Fruit fly (Drosophila melanogaster) whole organism, larva: ENCODE results near the gene Nse4.

Experiments used
- noc ChIP-seq: fragments of 200-800 bp; sonication (Bioruptor generic); optimal IDR thresholded peaks from 3 replicates; lab custom pipeline; 2019; ENCODE audit warnings: missing biosample characterization, mild to moderate bottlenecking, missing genetic modification characterization, moderate library complexity

The Nse4 gene

DNA sequence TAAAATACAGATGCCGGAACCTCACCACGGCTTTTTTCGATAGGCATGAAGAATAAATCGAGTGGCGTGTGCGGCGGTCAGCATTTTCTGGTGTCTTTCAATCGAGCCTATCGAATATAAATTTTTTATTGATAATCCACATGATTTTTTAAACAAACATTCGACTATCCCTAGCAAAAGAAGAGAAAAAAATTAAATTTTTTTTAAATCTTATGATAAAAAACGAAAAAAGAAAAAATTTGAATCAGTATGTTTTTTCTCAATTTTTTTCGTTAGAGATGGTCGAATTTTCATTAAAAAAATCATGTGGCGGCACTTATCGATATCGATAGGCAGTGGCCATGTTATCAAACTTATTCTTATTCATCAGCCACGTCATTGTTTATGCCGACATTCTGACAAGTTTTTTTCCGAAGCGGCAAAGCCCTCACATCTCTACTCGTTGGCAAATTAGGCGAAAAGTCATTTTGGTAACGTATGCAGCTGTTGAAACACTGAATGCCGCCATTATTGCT is 12.6 kb upstream of the Nse4 start, which contains the start of the genes SmB and KdelR:
TSS of gene SmB (minus strand) at position 94 of the 515 bp plus-strand sequence.
TSS of gene KdelR (plus strand) at position 354 of the 515 bp plus-strand sequence.
- no peak for TF ChIP-seq noc

DNA sequence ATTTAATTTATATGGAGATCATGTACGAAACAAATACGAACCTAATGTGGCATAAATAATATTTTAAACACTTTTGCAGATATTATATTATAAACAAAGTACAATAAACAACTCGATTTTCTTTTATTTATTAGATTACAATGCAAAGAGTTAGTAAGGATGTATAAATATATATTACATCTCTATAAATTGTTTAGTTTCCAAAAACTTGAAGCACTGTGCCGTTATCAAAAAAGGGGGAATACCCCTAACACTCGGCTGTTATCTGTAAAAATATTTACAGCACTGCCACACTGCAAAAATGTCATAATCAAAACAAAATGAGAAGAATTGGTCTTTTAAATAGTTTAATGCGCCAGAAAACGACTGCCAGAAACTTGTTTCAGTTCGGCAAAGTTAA is 10.7 kb upstream of the Nse4 start, which contains the start of gene CG5188:
TSS of gene CG5188 (plus strand) at position 302 of the 400 bp plus-strand sequence.
- peak; percentile 8 for TF ChIP-seq noc

- no peak for TF ChIP-seq noc
Observed at dm6 chr2L:10430802-10431476, 8.3 kb upstream of the Nse4 start, which contains the start of the genes Bug22 and TfIIB. Bug22 (minus strand) TSS chr2L:10430918. TfIIB (plus strand) TSS chr2L:10431338.

DNA sequence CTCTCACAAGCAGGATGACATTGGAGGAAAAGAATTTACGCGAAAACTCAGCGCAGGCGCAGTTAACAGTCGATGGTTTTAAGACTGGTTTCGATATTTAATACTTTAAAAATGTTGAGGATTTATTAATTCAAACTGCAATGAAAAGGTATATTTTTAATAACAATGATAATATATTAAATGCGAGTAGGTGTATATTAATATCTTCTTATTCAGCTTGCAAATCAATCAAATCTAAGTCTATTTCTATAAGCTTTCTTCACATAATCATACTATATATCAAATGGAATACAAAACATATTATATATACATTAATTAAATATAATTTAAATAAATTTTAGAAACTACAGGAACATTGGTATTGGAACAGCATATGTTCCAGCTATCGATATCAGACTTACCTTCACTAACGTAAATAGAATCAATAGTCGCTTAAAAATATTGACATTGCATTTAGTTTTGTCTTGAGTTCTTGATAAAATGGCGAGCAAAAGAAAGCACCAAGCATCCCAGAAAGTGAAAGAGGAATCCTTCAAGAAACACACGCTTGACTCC is 3.6 kb upstream of the Nse4 start, which contains the start of the genes TBC1D16 and holn1:
TSS of gene TBC1D16 (minus strand) at position 51 of the 555 bp plus-strand sequence.
TSS of gene holn1 (plus strand) at position 390 of the 555 bp plus-strand sequence.
- no peak for TF ChIP-seq noc

DNA sequence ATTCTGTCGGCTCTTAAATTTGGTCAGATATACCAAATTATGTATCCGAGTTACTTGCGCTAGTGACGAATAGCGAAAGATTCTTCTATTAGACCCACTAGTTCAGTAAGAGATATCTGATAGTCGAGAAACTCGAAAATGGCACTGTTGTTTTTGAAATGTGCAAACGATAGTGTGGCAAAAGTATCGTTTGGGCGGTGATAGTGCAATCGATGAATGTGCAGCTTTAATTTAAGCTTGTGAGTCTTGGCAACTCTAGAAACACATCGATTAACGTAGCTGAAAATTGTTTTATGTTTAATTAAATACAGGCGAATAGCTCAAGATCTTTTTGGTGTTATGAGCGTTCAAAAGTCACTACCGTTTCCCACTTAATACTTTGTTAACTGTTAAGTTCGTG is 1.9 kb upstream of the Nse4 start, which contains the start of gene STUB1:
TSS of gene STUB1 (plus strand) at position 232 of the 400 bp plus-strand sequence.
- no peak for TF ChIP-seq noc

DNA sequence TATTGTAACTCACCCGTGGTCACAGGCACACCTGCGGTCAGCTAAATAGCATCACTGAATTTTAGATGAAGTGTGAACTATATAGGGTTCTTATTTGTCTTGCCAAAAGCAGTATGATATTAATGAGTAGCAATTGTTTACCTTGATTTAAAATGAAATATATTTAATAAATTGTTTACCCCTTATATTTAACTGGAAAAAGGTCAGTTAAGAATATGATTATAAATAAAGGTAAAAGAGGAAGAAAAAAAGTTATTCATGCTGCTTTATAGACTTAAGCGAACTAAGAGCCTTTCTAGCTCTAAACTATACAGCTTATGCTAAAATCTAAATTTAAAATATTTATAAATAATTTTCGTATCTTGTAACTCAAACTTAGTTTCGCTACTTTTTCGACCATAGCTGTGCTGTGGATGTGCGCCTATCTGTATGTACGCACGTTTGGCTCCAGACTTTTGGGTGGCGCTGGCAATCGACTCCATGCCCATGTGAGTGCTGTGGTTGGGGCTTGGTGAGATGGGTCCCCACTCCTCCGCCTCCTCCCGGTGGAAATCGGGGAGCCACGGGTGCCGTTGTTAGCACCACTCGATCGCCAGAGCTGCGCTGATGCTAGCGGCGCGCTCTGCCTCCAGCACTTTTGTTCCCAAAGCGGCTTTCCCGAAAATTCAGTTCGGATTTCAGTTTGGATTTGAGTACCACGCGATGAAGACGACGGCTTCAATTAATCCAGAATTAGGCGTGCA is 3.0 kb downstream of the Nse4 start, which contains the start of gene loh:
TSS of gene loh (plus strand) at position 487 of the 743 bp plus-strand sequence.
- TF ChIP-seq noc = no peak

DNA sequence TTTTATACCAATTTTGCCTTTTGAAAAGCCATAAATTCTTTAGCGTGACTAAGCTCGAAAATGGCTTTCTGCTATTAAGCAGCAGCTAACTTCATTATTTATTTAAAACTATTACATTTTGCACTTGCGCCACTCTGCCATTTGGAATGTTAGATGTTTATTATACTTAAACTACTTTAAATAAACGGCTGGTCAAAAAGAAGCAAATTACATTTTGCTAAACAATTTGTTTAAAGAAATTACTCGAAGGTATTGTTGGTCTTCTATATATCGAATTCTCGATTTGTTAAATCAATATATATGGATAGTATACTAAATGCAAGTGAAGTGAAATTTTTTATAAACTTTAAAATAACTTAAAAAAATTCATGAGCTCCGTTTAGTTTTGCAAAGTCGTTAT is 13.1 kb downstream of the Nse4 start, which contains the start of gene ppk10:
TSS of gene ppk10 (minus strand) at position 101 of the 400 bp plus-strand sequence.
- TF ChIP-seq noc = no peak

DNA sequence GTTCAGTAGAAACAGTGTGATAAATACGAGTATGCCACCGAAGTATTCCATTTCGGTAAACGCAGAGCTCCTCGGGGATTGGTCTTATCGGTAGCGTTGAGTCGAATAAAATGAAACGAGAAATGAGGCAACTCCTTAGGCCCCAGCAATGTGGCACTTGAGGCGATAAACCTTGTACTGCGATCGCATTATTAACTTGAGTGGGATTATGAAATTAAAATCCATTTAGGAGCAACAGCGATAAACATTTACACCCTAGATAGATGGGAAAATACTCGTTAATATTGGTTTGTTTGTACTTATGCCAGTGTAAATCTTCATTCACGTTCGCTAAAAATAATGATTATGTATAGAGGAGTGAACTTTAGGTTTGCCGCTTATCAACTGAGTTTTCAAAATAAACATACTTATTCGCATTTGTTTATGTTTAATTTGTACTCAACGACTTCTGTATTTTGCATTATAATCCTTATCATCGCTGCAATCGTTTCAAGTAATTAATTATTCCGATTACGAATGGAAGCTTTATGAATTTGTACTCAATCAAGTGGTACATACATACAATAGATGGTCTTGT is 16.8 kb downstream of the Nse4 start:
- TF ChIP-seq noc = peak; percentile 56

- no peak for TF ChIP-seq noc
Observed at dm6 chr2L:10457191-10457899, 18.1 kb downstream of the Nse4 start, which contains the start of the genes LManI and LManII. LManI (minus strand) TSS chr2L:10457241. LManII (plus strand) TSS chr2L:10457658.

DNA sequence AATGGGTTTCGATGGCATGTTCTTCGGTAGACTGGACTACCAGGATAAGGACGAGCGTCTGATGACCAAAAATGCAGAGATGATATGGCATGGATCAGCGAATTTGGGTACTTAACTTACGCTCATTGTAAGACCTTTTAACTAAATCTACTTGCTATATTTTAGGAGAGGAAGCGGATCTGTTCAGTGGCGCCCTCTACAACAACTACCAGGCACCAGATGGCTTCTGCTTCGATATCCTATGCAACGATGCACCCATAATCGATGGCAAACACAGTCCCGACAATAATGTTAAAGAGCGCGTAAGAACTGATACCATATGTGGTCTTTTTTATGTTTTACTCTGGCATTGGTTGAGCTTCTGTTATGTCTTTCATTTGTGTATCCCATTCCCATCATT is 19.7 kb downstream of the Nse4 start:
- TF ChIP-seq noc = no peak

DNA sequence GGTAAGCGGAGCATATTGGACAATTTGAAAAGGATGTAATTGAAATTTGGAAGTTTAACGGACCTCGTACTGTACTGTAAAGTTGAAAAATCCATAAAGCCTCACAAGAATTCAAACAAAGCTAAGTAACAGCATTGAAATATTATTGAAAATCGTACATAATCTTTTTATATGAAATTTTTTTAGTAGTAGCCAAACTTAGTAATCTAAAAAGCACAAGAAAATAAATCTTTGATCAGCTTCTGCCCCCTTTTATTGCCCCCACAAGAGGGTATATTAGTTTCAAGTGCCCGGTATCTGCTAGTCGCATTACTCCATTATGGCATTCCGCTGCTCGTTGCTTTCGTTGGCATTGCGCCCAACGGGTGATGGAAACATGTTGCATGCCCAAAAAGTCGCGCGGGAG is 27.6 kb downstream of the Nse4 start:
- TF ChIP-seq noc = no peak

- peak; percentile 66 for TF ChIP-seq noc
Observed at dm6 chr2L:10468388-10468787, 29.1 kb downstream of the Nse4 start.

DNA sequence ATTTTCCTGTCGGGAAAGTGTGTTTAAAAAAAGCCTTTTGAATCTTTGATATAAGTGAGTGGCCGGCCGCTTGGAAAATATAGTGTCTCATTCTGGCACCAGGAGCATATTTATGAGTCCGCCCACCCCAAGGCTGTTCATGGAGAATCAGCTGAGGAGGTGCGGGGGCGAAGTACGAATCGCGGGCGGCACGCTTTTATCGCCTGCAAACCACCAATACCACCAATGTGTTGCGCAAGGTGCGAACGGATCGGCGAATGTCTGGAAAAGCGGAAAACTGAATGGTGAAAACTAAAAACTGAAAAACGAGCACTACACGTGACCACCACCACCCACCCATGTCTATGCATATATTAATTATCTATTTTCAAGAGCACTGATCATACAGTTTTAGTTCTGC is 29.7 kb downstream of the Nse4 start:
- no peak for TF ChIP-seq noc

dm6 chr2L:10470211-10470610 is 31.0 kb downstream of the Nse4 start:
- TF ChIP-seq noc = no peak

DNA sequence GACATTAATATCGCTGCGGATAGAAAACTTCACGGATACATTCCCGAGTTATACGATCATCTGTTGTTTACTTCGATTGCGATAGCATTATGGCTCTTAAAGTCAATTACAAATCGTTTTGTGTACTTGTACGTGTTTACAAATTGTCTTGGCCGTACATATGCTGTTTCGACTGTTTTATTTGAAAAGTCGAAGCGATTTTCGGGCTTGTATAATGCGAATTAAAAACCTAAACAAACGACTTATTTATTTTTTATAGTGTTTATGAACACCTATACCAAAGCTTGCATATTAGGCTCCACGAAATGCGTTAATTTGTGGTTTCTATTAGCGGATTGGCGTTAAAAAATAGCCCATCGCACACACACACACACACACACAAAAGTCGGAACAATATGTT is 33.0 kb downstream of the Nse4 start:
- TF ChIP-seq noc = no peak

DNA sequence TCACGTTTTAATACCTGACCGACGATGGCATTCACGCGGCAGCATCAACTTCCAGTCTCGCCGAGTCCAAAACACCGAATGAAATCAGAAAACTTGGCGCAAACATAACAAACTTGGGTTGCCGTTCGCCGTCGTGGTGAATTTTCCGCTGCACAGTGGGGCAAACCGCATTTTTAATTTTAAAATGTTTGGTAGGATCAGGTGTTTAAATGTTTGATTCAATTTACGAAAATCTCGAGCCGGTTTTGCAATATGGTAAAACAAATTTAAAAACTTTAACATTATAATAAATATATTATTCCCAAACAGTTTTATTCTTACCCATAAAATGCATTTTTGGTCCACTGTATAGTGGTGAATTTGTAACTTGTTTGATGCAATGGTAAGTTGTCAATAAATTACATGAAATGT is 35.0 kb downstream of the Nse4 start, which contains the start of gene RluA-1:
TSS of gene RluA-1 (minus strand) at position 82 of the 411 bp plus-strand sequence.
- peak; percentile 71 for TF ChIP-seq noc
